Worm (Caenorhabditis elegans) whole organism, L4 larva: ENCODE results near the gene fbxa-78.

Experiments used
- Y48G9A.11 ChIP-seq: fragments of 200-800 bp; sonication (Bioruptor generic); IDR thresholded peaks from 2 replicates; pipeline ENCODE4 v1.3.6; 2022; ENCODE audit warnings: missing genetic modification reagents, missing genetic modification characterization, missing compliant biosample characterization
- ama-1 ChIP-seq: fragments of 150-350 bp; optimal IDR thresholded peaks from 2 replicates; lab custom pipeline; 2014; ENCODE audit warnings: inconsistent platforms, mixed read lengths
- attf-4 ChIP-seq: sonication (generic microtip); optimal IDR thresholded peaks from 3 replicates; lab custom pipeline; 2017; ENCODE audit warnings: missing biosample characterization, missing genetic modification characterization
- daf-16 ChIP-seq, 3 experiments: sonication (generic microtip); optimal IDR thresholded peaks; 2 replicates each; lab custom pipeline; 2016 to 2017; ENCODE audit warnings: missing genetic modification characterization in 3 of 3, missing genetic modification reagents in 3 of 3, mild to moderate bottlenecking in 2 of 3, missing compliant biosample characterization in 2 of 3, missing biosample characterization in 1 of 3, moderate library complexity in 1 of 3
- mdl-1 ChIP-seq, 2 experiments: fragments of 150-350 bp in 1 of 2; sonication (generic microtip) in 1 of 2; optimal IDR thresholded peaks; 2 replicates each; lab custom pipeline; 2014 to 2017; ENCODE audit warnings: missing biosample characterization in 2 of 2, missing genetic modification characterization in 2 of 2
- nhr-77 ChIP-seq: fragments of 150-350 bp; optimal IDR thresholded peaks from 2 replicates; lab custom pipeline; 2014; ENCODE audit warnings: missing biosample characterization, missing genetic modification characterization
- set-16 ChIP-seq: fragments of 200-800 bp; sonication (Bioruptor generic); IDR thresholded peaks from 2 replicates; pipeline ENCODE4 v1.3.6; 2022; ENCODE audit warnings: missing genetic modification reagents, missing genetic modification characterization, missing compliant biosample characterization

- no peak for TF ChIP-seq set-16
- no peak for TF ChIP-seq nhr-77
- TF ChIP-seq ama-1 (lab: Kevin White, UChicago) = no peak
- TF ChIP-seq mdl-1 (tag; optimal IDR thresholded peaks at IDR 0.05; lab: Kevin White, UChicago) = no peak
- no peak for TF ChIP-seq attf-4 (tag; lab: Kevin White, UChicago)
- no peak for TF ChIP-seq daf-16 (GFP tag; optimal IDR thresholded peaks at IDR 0.05; lab: Kevin White, UChicago)
- no peak for TF ChIP-seq daf-16 (tag; optimal IDR thresholded peaks at IDR 0.05; lab: Kevin White, UChicago)
- TF ChIP-seq Y48G9A.11 (GFP tag; lab: Robert Waterston, UW) = no peak
These were observed 39.3 kb upstream of the fbxa-78 start, which contains the start of gene fbxa-28 for ce11 chrIII:1297604-1298003.
